Worm (Caenorhabditis elegans): ENCODE measurements around the gene R52.6.
"Not testable (repeated sequence)": the region's sequence is repeated elsewhere in the genome, so short reads cannot be mapped to it uniquely, and the experiment has no call there.

Gene R52.6

ce11 chrII:2099139-2099976, 13.5 kb downstream of the R52.6 start, which contains the start of gene math-42:
TSS of gene math-42 (plus strand) at chrII:2099926.
- no peak for TF ChIP-seq unc-62 (GFP tag; optimal IDR thresholded peaks at IDR 0.05)

- TF ChIP-seq unc-62 (GFP tag; optimal IDR thresholded peaks at IDR 0.05): no peak
These were observed 17.8 kb downstream of the R52.6 start, which contains the start of gene T16A1.2 for ce11 chrII:2094924-2095650. TSS of gene T16A1.2 (plus strand) at chrII:2095600.

- no peak for TF ChIP-seq unc-62 (GFP tag; optimal IDR thresholded peaks at IDR 0.05)
These were observed 19.4 kb downstream of the R52.6 start, which contains the start of gene fbxb-37 for ce11 chrII:2093456-2093926. TSS of gene fbxb-37 (minus strand) at chrII:2093876.

- TF ChIP-seq unc-62 (GFP tag; optimal IDR thresholded peaks at IDR 0.05): no peak
These were observed 20.9 kb downstream of the R52.6 start, which contains the start of gene T16A1.10 for ce11 chrII:2091972-2092371. TSS of gene T16A1.10 (minus strand) at chrII:2092094.

- TF ChIP-seq unc-62 (GFP tag; optimal IDR thresholded peaks at IDR 0.05): no peak
These were observed 22.2 kb downstream of the R52.6 start, which contains the start of gene trpl-5 for ce11 chrII:2090605-2091004. TSS of gene trpl-5 (minus strand) at chrII:2090636.

ce11 chrII:2087206-2087605, 25.6 kb downstream of the R52.6 start:
- TF ChIP-seq unc-62 (GFP tag; optimal IDR thresholded peaks at IDR 0.05): no peak

- no peak for TF ChIP-seq unc-62 (GFP tag; optimal IDR thresholded peaks at IDR 0.05)
These were observed 29.1 kb downstream of the R52.6 start, which contains the start of the genes T16A1.5 and fbxc-49 for ce11 chrII:2083726-2084179. TSS of gene T16A1.5 (minus strand) at chrII:2083826. TSS of gene fbxc-49 (plus strand) at chrII:2084129.

- TF ChIP-seq unc-62 (GFP tag; optimal IDR thresholded peaks at IDR 0.05): no peak
These were observed 31.6 kb downstream of the R52.6 start, which contains the start of gene T16A1.4 for ce11 chrII:2081257-2081656. TSS of gene T16A1.4 (plus strand) at chrII:2081557.

ce11 chrII:2080425-2080824, 32.4 kb downstream of the R52.6 start, which contains the start of gene F07E5.9:
TSS of gene F07E5.9 (minus strand) at chrII:2080525.
- no peak for TF ChIP-seq unc-62 (GFP tag; optimal IDR thresholded peaks at IDR 0.05)

- TF ChIP-seq unc-62 (GFP tag; optimal IDR thresholded peaks at IDR 0.05): no peak
These were observed 36.4 kb downstream of the R52.6 start for ce11 chrII:2076467-2076866.

- no peak for TF ChIP-seq unc-62 (GFP tag; optimal IDR thresholded peaks at IDR 0.05)
These were observed 37.3 kb downstream of the R52.6 start, which contains the start of gene F07E5.8 for ce11 chrII:2075513-2075912. TSS of gene F07E5.8 (minus strand) at chrII:2075613.

- TF ChIP-seq unc-62 (GFP tag; optimal IDR thresholded peaks at IDR 0.05): no peak
These were observed 41.4 kb downstream of the R52.6 start, which contains the start of gene F07E5.7 for ce11 chrII:2071429-2071828. TSS of gene F07E5.7 (minus strand) at chrII:2071529.

ce11 chrII:2067451-2068021, 45.3 kb downstream of the R52.6 start, which contains the start of gene F07E5.12:
TSS of gene F07E5.12 (plus strand) at chrII:2067971.
- TF ChIP-seq unc-62 (GFP tag; optimal IDR thresholded peaks at IDR 0.05): not testable (repeated sequence)

- TF ChIP-seq unc-62 (GFP tag; optimal IDR thresholded peaks at IDR 0.05): no peak
These were observed 48.4 kb downstream of the R52.6 start, which contains the start of gene fbxb-6 for ce11 chrII:2064497-2064896. TSS of gene fbxb-6 (plus strand) at chrII:2064797.

ce11 chrII:2063989-2064388, 48.9 kb downstream of the R52.6 start, which contains the start of gene F07E5.13:
TSS of gene F07E5.13 (minus strand) at chrII:2064089.
- TF ChIP-seq unc-62 (GFP tag; optimal IDR thresholded peaks at IDR 0.05): no peak

All from whole organism, dauer.